Fruit fly (Drosophila melanogaster) whole organism, embryonic: Measurements from ENCODE around the gene dlg1.
A peak's percentile ranks its signal among the peaks of the same experiment; 100 is the strongest.

Experiments used
- C15 ChIP-seq: fragments of 200-800 bp; sonication (Bioruptor generic); IDR thresholded peaks from 3 replicates; pipeline ENCODE4 v1.3.6; 2022; ENCODE audit warnings: missing biosample characterization, missing genetic modification characterization
- CG10147 ChIP-seq: fragments of 200-800 bp; sonication (Bioruptor generic); optimal IDR thresholded peaks from 2 replicates; lab custom pipeline; 2019; ENCODE audit warnings: missing biosample characterization, mild to moderate bottlenecking, missing genetic modification characterization, moderate library complexity
- CG10462 ChIP-seq: fragments of 200-800 bp; sonication (Bioruptor generic); optimal IDR thresholded peaks from 2 replicates; lab custom pipeline; 2016; ENCODE audit warnings: missing biosample characterization, missing genetic modification characterization
- CG11093 ChIP-seq: fragments of 200-800 bp; sonication (Bioruptor generic); IDR thresholded peaks from 3 replicates; pipeline ENCODE4 v1.3.6; 2022; ENCODE audit warnings: missing biosample characterization, missing genetic modification characterization
- CG12155 ChIP-seq: fragments of 200-800 bp; sonication (Bioruptor generic); optimal IDR thresholded peaks from 3 replicates; lab custom pipeline; 2016; ENCODE audit warnings: missing biosample characterization, missing genetic modification characterization
- CG12236 ChIP-seq: fragments of 200-800 bp; sonication (Bioruptor generic); optimal IDR thresholded peaks from 2 replicates; lab custom pipeline; 2016; ENCODE audit warnings: missing biosample characterization, missing genetic modification characterization
- CG12769 ChIP-seq: fragments of 200-800 bp; sonication (Bioruptor generic); optimal IDR thresholded peaks from 2 replicates; lab custom pipeline; 2019; ENCODE audit warnings: missing biosample characterization, mild to moderate bottlenecking, missing genetic modification characterization, moderate library complexity
- CG14441 ChIP-seq: fragments of 200-800 bp; sonication (Bioruptor generic); IDR thresholded peaks from 2 replicates; pipeline ENCODE4 v1.3.6; 2022; ENCODE audit warnings: missing biosample characterization, missing genetic modification characterization
- CG15011 ChIP-seq: fragments of 200-800 bp; sonication (Bioruptor generic); optimal IDR thresholded peaks from 3 replicates; lab custom pipeline; 2018; ENCODE audit warnings: missing biosample characterization, mild to moderate bottlenecking, missing genetic modification characterization
- CG15601 ChIP-seq: fragments of 200-800 bp; sonication (Bioruptor generic); optimal IDR thresholded peaks from 3 replicates; lab custom pipeline; 2019; ENCODE audit warnings: missing biosample characterization, mild to moderate bottlenecking, missing genetic modification characterization, moderate library complexity
- CG1602 ChIP-seq: fragments of 200-800 bp; sonication (Bioruptor generic); optimal IDR thresholded peaks from 3 replicates; lab custom pipeline; 2016; ENCODE audit warnings: missing biosample characterization, missing genetic modification characterization
- CG16813 ChIP-seq: fragments of 200-800 bp; sonication (Bioruptor generic); IDR thresholded peaks from 3 replicates; pipeline ENCODE4 v1.3.6; 2022; ENCODE audit warnings: missing biosample characterization, missing genetic modification characterization; ENCODE audit not compliant: partially characterized antibody
- CG17359 ChIP-seq: fragments of 200-800 bp; sonication (Bioruptor generic); optimal IDR thresholded peaks from 3 replicates; lab custom pipeline; 2018; ENCODE audit warnings: missing biosample characterization, mild to moderate bottlenecking, missing genetic modification characterization, moderate library complexity
- CG17568 ChIP-seq: fragments of 200-800 bp; sonication (Bioruptor generic); optimal IDR thresholded peaks from 2 replicates; lab custom pipeline; 2018; ENCODE audit warnings: missing biosample characterization, mild to moderate bottlenecking, missing genetic modification characterization, moderate library complexity
- CG17612 ChIP-seq: fragments of 200-800 bp; sonication (Bioruptor generic); IDR thresholded peaks from 2 replicates; pipeline ENCODE4 v1.3.6; 2022; ENCODE audit warnings: missing biosample characterization, missing genetic modification characterization
- CG17912 ChIP-seq: fragments of 200-800 bp; sonication (Bioruptor generic); optimal IDR thresholded peaks from 2 replicates; lab custom pipeline; 2018; ENCODE audit warnings: missing biosample characterization, mild to moderate bottlenecking, missing genetic modification characterization
- CG18011 ChIP-seq: fragments of 200-800 bp; sonication (Bioruptor generic); optimal IDR thresholded peaks from 2 replicates; lab custom pipeline; 2017; ENCODE audit warnings: missing biosample characterization, missing genetic modification characterization, mild to moderate bottlenecking, moderate library complexity, missing genotype
- CG18262 ChIP-seq: fragments of 200-800 bp; optimal IDR thresholded peaks from 3 replicates; lab custom pipeline; 2019; ENCODE audit warnings: missing biosample characterization, mild to moderate bottlenecking, missing genetic modification characterization, moderate library complexity
- CG2116 ChIP-seq: fragments of 200-800 bp; sonication (Bioruptor generic); optimal IDR thresholded peaks from 3 replicates; lab custom pipeline; 2018; ENCODE audit warnings: missing biosample characterization, mild to moderate bottlenecking, missing genetic modification characterization
- CG30403 ChIP-seq: fragments of 200-800 bp; sonication (Bioruptor generic); optimal IDR thresholded peaks from 3 replicates; lab custom pipeline; 2016; ENCODE audit warnings: missing biosample characterization, missing genetic modification characterization
- CG3726 ChIP-seq: fragments of 200-800 bp; sonication (Bioruptor generic); IDR thresholded peaks from 3 replicates; pipeline ENCODE4, ENCODE4 v1.3.6; 2022; ENCODE audit warnings: missing biosample characterization, missing genetic modification characterization
- CG7271 ChIP-seq: fragments of 200-800 bp; sonication (Bioruptor generic); optimal IDR thresholded peaks from 2 replicates; lab custom pipeline; 2018; ENCODE audit warnings: missing biosample characterization, mild to moderate bottlenecking, missing genetic modification characterization, moderate library complexity
- CG7928 ChIP-seq: fragments of 200-800 bp; sonication (Bioruptor generic); optimal IDR thresholded peaks from 2 replicates; lab custom pipeline; 2017; ENCODE audit warnings: missing biosample characterization, mild to moderate bottlenecking, missing genetic modification characterization
- CG8944 ChIP-seq: fragments of 200-800 bp; sonication (Bioruptor generic); optimal IDR thresholded peaks from 3 replicates; lab custom pipeline; 2016; ENCODE audit warnings: missing biosample characterization, missing genetic modification characterization
- CG9437 ChIP-seq: fragments of 200-800 bp; sonication (Bioruptor generic); optimal IDR thresholded peaks from 2 replicates; lab custom pipeline; 2018; ENCODE audit warnings: missing biosample characterization, mild to moderate bottlenecking, missing genetic modification characterization
- CHES-1-like ChIP-seq: fragments of 200-800 bp; sonication (Bioruptor generic); optimal IDR thresholded peaks from 2 replicates; lab custom pipeline; 2016; ENCODE audit warnings: missing biosample characterization, missing genetic modification characterization
- CrebB ChIP-seq: fragments of 200-800 bp; sonication (Bioruptor generic); optimal IDR thresholded peaks from 3 replicates; lab custom pipeline; 2018; ENCODE audit warnings: missing biosample characterization, mild to moderate bottlenecking, missing genetic modification characterization
- Dp ChIP-seq: fragments of 200-800 bp; sonication (Bioruptor generic); optimal IDR thresholded peaks from 2 replicates; lab custom pipeline; 2018; ENCODE audit warnings: missing biosample characterization, mild to moderate bottlenecking, missing genetic modification characterization, moderate library complexity
- Eip74EF ChIP-seq, 2 experiments: fragments of 200-800 bp in 1 of 2; fragments of >200 bp in 1 of 2; sonication (Bioruptor generic) in 1 of 2; optimal IDR thresholded peaks; 2 replicates each; lab custom pipeline; 2017 to 2019; ENCODE audit warnings: missing biosample characterization in 2 of 2, missing genetic modification characterization in 2 of 2, mild to moderate bottlenecking in 1 of 2, moderate library complexity in 1 of 2
- Fer1 ChIP-seq: fragments of 200-800 bp; sonication (Bioruptor generic); optimal IDR thresholded peaks from 2 replicates; lab custom pipeline; 2017; ENCODE audit warnings: missing biosample characterization, mild to moderate bottlenecking, missing genetic modification characterization
- HLH3B ChIP-seq: fragments of 200-800 bp; sonication (Bioruptor generic); IDR thresholded peaks from 2 replicates; pipeline ENCODE4 v1.3.6; 2022; ENCODE audit warnings: missing biosample characterization, missing genetic modification characterization
- HmgZ ChIP-seq: fragments of 200-800 bp; sonication (Bioruptor generic); optimal IDR thresholded peaks from 2 replicates; lab custom pipeline; 2018; ENCODE audit warnings: missing biosample characterization, mild to moderate bottlenecking, missing genetic modification characterization
- MBD-R2 ChIP-seq: fragments of 200-800 bp; sonication (Bioruptor generic); IDR thresholded peaks from 2 replicates; pipeline ENCODE4 v1.3.6; 2022; ENCODE audit warnings: missing biosample characterization, missing genetic modification characterization
- NC2β ChIP-seq: fragments of 200-800 bp; sonication (Bioruptor generic); optimal IDR thresholded peaks from 2 replicates; lab custom pipeline; 2016; ENCODE audit warnings: missing biosample characterization, missing genetic modification characterization
- Usf ChIP-seq: fragments of 200-800 bp; sonication (Bioruptor generic); optimal IDR thresholded peaks from 2 replicates; lab custom pipeline; 2017; ENCODE audit warnings: missing genotype, missing biosample characterization, missing genetic modification characterization
- YL-1 ChIP-seq: fragments of 200-800 bp; sonication (Bioruptor generic); optimal IDR thresholded peaks from 3 replicates; lab custom pipeline; 2017; ENCODE audit warnings: missing biosample characterization, mild to moderate bottlenecking, missing genetic modification characterization
- bsh ChIP-seq, 2 experiments: fragments of 200-800 bp; sonication (Bioruptor generic); optimal IDR thresholded peaks; 2 replicates each; lab custom pipeline; 2017 to 2018; ENCODE audit warnings: mild to moderate bottlenecking in 2 of 2, missing biosample characterization in 2 of 2, missing genetic modification characterization in 2 of 2, moderate library complexity in 1 of 2
- fru ChIP-seq: fragments of >200 bp; optimal IDR thresholded peaks from 2 replicates; lab custom pipeline; 2017
- gsb ChIP-seq: fragments of 200-800 bp; sonication (Bioruptor generic); IDR thresholded peaks from 2 replicates; pipeline ENCODE4 v1.3.6; 2022; ENCODE audit warnings: missing biosample characterization, missing genetic modification characterization
- hkb ChIP-seq, 2 experiments: fragments of 200-800 bp in 1 of 2; fragments of >200 bp in 1 of 2; sonication (Bioruptor generic) in 1 of 2; IDR thresholded peaks in 1 of 2; optimal IDR thresholded peaks in 1 of 2; 2 replicates each; pipeline versions ENCODE4 v1.3.6 to Lab custom; 2017 to 2022; ENCODE audit warnings: missing biosample characterization in 1 of 2, missing genetic modification characterization in 1 of 2
- ind ChIP-seq: fragments of 200-800 bp; sonication (Bioruptor generic); optimal IDR thresholded peaks from 3 replicates; lab custom pipeline; 2016; ENCODE audit warnings: missing biosample characterization, missing genetic modification characterization
- inv ChIP-seq: fragments of 200-800 bp; sonication (Bioruptor generic); IDR thresholded peaks from 2 replicates; pipeline ENCODE4 v1.3.6; 2022; ENCODE audit warnings: missing biosample characterization, missing genetic modification characterization; ENCODE audit not compliant: partially characterized antibody
- mirr ChIP-seq: fragments of 200-800 bp; sonication (Bioruptor generic); optimal IDR thresholded peaks from 3 replicates; lab custom pipeline; 2018; ENCODE audit warnings: missing biosample characterization, mild to moderate bottlenecking, missing genetic modification characterization
- pb ChIP-seq: fragments of 200-800 bp; sonication (Bioruptor generic); optimal IDR thresholded peaks from 3 replicates; lab custom pipeline; 2016; ENCODE audit warnings: missing biosample characterization, missing genetic modification characterization
- slbo ChIP-seq: fragments of 200-800 bp; sonication (Bioruptor generic); IDR thresholded peaks from 2 replicates; pipeline ENCODE4 v1.3.6; 2022; ENCODE audit warnings: missing biosample characterization, missing genetic modification characterization
- slp2 ChIP-seq: fragments of 200-800 bp; sonication (Bioruptor generic); optimal IDR thresholded peaks from 2 replicates; lab custom pipeline; 2016; ENCODE audit warnings: missing biosample characterization, missing genetic modification characterization
- stc ChIP-seq: fragments of 200-800 bp; sonication (Bioruptor generic); IDR thresholded peaks from 2 replicates; pipeline ENCODE4 v1.3.6; 2022; ENCODE audit warnings: missing biosample characterization, missing genetic modification characterization
- tap ChIP-seq: fragments of 200-800 bp; optimal IDR thresholded peaks from 3 replicates; lab custom pipeline; 2019; ENCODE audit warnings: missing biosample characterization, mild to moderate bottlenecking, missing genetic modification characterization, moderate library complexity
- tx ChIP-seq: fragments of 200-800 bp; sonication (Bioruptor generic); optimal IDR thresholded peaks from 2 replicates; lab custom pipeline; 2016; ENCODE audit warnings: missing biosample characterization, missing genetic modification characterization
- unpg ChIP-seq: fragments of 200-800 bp; sonication (Bioruptor generic); optimal IDR thresholded peaks from 3 replicates; lab custom pipeline; 2018; ENCODE audit warnings: missing biosample characterization, mild to moderate bottlenecking, missing genetic modification characterization, moderate library complexity

Gene dlg1

dm6 chrX:11451027-11451572, 81.6 kb downstream of the dlg1 start (continued):
- TF ChIP-seq CrebB (tag; lab: Kevin White, UChicago) (peak; percentile 35), CG12236 (GFP tag; lab: Kevin White, UChicago) (no peak), inv (GFP tag; lab: Robert Waterston, UW) (no peak), CG8944 (GFP tag; lab: Kevin White, UChicago) (peak; percentile 7), Usf (GFP tag; lab: Kevin White, UChicago) (no peak), mirr (GFP tag; lab: Kevin White, UChicago) (peak; percentile 17), CG17568 (GFP tag; lab: Kevin White, UChicago) (no peak), CG7271 (tag; lab: Kevin White, UChicago) (no peak), CG15601 (tag; lab: Kevin White, UChicago) (no peak), CG7928 (GFP tag; lab: Kevin White, UChicago) (no peak), Dp (GFP tag; lab: Kevin White, UChicago) (no peak), HLH3B (GFP tag; lab: Robert Waterston, UW) (peak; percentile 43; the same call in 1 of the 2 replicates), C15 (GFP tag; lab: Robert Waterston, UW) (no peak), CG17359 (peak; percentile 65), CG3726 (no peak), CG18262 (tag; lab: Kevin White, UChicago) (no peak), CG1602 (peak; percentile 25), slp2 (GFP tag; lab: Kevin White, UChicago) (peak; percentile 22), CG10147 (GFP tag; lab: Kevin White, UChicago) (no peak), HmgZ (tag; lab: Kevin White, UChicago) (peak; percentile 17), unpg (GFP tag; lab: Kevin White, UChicago) (peak; percentile 58), slbo (peak; percentile 72), ind (peak; percentile 56), CG16813 (GFP tag; lab: Robert Waterston, UW) (no peak), MBD-R2 (GFP tag; lab: Robert Waterston, UW) (no peak; the same call in 1 of the 2 replicates), Eip74EF (GFP tag; optimal IDR thresholded peaks at IDR 0.05; lab: Kevin White, UChicago) (peak in 1 of 2 experiments; percentile 42), fru (lab: Kevin White, UChicago) (no peak), CG15011 (GFP tag; lab: Kevin White, UChicago) (no peak), CG17912 (GFP tag; lab: Kevin White, UChicago) (no peak), bsh (GFP tag; optimal IDR thresholded peaks at IDR 0.05; lab: Kevin White, UChicago) (peak in 1 of 2 experiments; percentile 2), NC2β (no peak), gsb (GFP tag; lab: Robert Waterston, UW) (peak; percentile 36; the same call in 1 of the 2 replicates), Fer1 (GFP tag; lab: Kevin White, UChicago) (peak; percentile 46), tx (GFP tag; lab: Kevin White, UChicago) (no peak), pb (GFP tag; lab: Kevin White, UChicago) (no peak), CG12155 (GFP tag; lab: Kevin White, UChicago) (no peak), CG2116 (GFP tag; lab: Kevin White, UChicago) (no peak), CG18011 (no peak), hkb (optimal IDR thresholded peaks at IDR 0.05; lab: Kevin White, UChicago) (no peak), hkb (GFP tag; IDR thresholded peaks at IDR 0.05; lab: Robert Waterston, UW) (peak; percentile 54), CG30403 (peak; percentile 50), CG17612 (GFP tag; lab: Robert Waterston, UW) (0 out of 2 replicates have a peak, but pooled peaks have one; percentile 21), YL-1 (GFP tag; lab: Kevin White, UChicago) (no peak), CG10462 (GFP tag; lab: Kevin White, UChicago) (no peak), tap (peak; percentile 48), stc (GFP tag; lab: Robert Waterston, UW) (no peak), CG14441 (GFP tag; lab: Robert Waterston, UW) (peak; percentile 74), CHES-1-like (GFP tag; lab: Kevin White, UChicago) (peak; percentile 16), CG9437 (GFP tag; lab: Kevin White, UChicago) (no peak), CG12769 (tag; lab: Kevin White, UChicago) (peak; percentile 77), CG11093 (GFP tag; lab: Robert Waterston, UW) (no peak)
